Worm (Caenorhabditis elegans): ENCODE data around the gene C16C8.8.

DNA sequence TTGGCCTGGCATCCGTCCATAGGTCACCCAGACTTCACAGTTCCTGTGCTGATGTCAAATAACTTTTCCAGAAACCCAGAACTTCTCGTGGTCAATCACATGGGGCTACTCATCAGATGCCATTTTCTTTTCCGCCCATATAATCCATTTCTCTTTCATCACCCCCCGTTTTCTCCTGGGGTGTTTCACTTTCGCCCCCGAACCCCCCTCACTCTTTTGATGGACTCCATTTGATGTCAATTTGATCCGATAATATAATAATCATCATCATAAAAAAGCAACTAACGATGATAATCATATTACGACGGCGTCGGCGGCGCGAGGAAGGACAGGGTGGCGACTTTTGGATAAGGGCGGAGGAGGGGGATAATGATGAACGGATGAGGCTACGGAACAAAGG, 23.2 kb downstream of the C16C8.8 start:
- TF ChIP-seq nhr-12 (tag; optimal IDR thresholded peaks at IDR 0.05) = no peak
- no peak for TF ChIP-seq snpc-4 (tag; optimal IDR thresholded peaks at IDR 0.05)
- TF ChIP-seq zag-1 (tag; optimal IDR thresholded peaks at IDR 0.05) = no peak
- no peak for TF ChIP-seq ZK546.5 (tag; optimal IDR thresholded peaks at IDR 0.05)
- no peak for TF ChIP-seq nhr-23 (tag; optimal IDR thresholded peaks at IDR 0.05)

Measured in whole organism, L2 larva.